Fruit fly (Drosophila melanogaster): ENCODE measurements around the gene Cad96Ca.

Gene Cad96Ca

dm6 chr3R:25194723-25195577, 13.1 kb downstream of the Cad96Ca start, which contains the start of gene CG13653:
TSS of gene CG13653 (plus strand) at chr3R:25195527.
- TF ChIP-seq psq (optimal IDR thresholded peaks at IDR 0.05) (no peak), insv (optimal IDR thresholded peaks at IDR 0.05) (no peak), ttk (optimal IDR thresholded peaks at IDR 0.05) (no peak)

dm6 chr3R:25193726-25194204, 14.3 kb downstream of the Cad96Ca start, which contains the start of gene lobo:
TSS of gene lobo (minus strand) at chr3R:25193776.
- TF ChIP-seq insv (optimal IDR thresholded peaks at IDR 0.05) (no peak), Myc (optimal IDR thresholded peaks at IDR 0.05) (no peak), ttk (optimal IDR thresholded peaks at IDR 0.05) (no peak), Sin3A (optimal IDR thresholded peaks at IDR 0.05) (no peak), h (optimal IDR thresholded peaks at IDR 0.05) (no peak), psq (optimal IDR thresholded peaks at IDR 0.05) (no peak)

dm6 chr3R:25188990-25189389, 19.1 kb downstream of the Cad96Ca start:
- no peak for TF ChIP-seq Sin3A (optimal IDR thresholded peaks at IDR 0.05)
- no peak for TF ChIP-seq Myc (optimal IDR thresholded peaks at IDR 0.05)

dm6 chr3R:25184540-25184939, 23.5 kb downstream of the Cad96Ca start:
- no peak for TF ChIP-seq Myc (optimal IDR thresholded peaks at IDR 0.05)
- no peak for TF ChIP-seq h (optimal IDR thresholded peaks at IDR 0.05)
- TF ChIP-seq psq (optimal IDR thresholded peaks at IDR 0.05): no peak
- TF ChIP-seq ttk (optimal IDR thresholded peaks at IDR 0.05): no peak
- no peak for TF ChIP-seq insv (optimal IDR thresholded peaks at IDR 0.05)
- TF ChIP-seq Sin3A (optimal IDR thresholded peaks at IDR 0.05): no peak

dm6 chr3R:25183484-25184442, 24.3 kb downstream of the Cad96Ca start, which contains the start of gene dan:
TSS of gene dan (plus strand) at chr3R:25184383.
- TF ChIP-seq Sin3A (optimal IDR thresholded peaks at IDR 0.05) (no peak), psq (optimal IDR thresholded peaks at IDR 0.05) (no peak), insv (optimal IDR thresholded peaks at IDR 0.05) (no peak)

dm6 chr3R:25181424-25181823, 26.7 kb downstream of the Cad96Ca start:
- TF ChIP-seq ttk (optimal IDR thresholded peaks at IDR 0.05) (no peak), psq (optimal IDR thresholded peaks at IDR 0.05) (no peak), h (optimal IDR thresholded peaks at IDR 0.05) (no peak), insv (optimal IDR thresholded peaks at IDR 0.05) (no peak)

dm6 chr3R:25178521-25178920, 29.6 kb downstream of the Cad96Ca start:
- TF ChIP-seq Myc (optimal IDR thresholded peaks at IDR 0.05): no peak

- no peak for TF ChIP-seq psq (optimal IDR thresholded peaks at IDR 0.05)
- no peak for TF ChIP-seq ttk (optimal IDR thresholded peaks at IDR 0.05)
- no peak for TF ChIP-seq h (optimal IDR thresholded peaks at IDR 0.05)
- no peak for TF ChIP-seq Myc (optimal IDR thresholded peaks at IDR 0.05)
- no peak for TF ChIP-seq insv (optimal IDR thresholded peaks at IDR 0.05)
- TF ChIP-seq Sin3A (optimal IDR thresholded peaks at IDR 0.05): no peak
Observed at dm6 chr3R:25177429-25177828, 30.7 kb downstream of the Cad96Ca start.

- TF ChIP-seq insv (optimal IDR thresholded peaks at IDR 0.05) (no peak), ttk (optimal IDR thresholded peaks at IDR 0.05) (no peak), Sin3A (optimal IDR thresholded peaks at IDR 0.05) (no peak), Myc (optimal IDR thresholded peaks at IDR 0.05) (no peak), h (optimal IDR thresholded peaks at IDR 0.05) (no peak), psq (optimal IDR thresholded peaks at IDR 0.05) (no peak)
Observed at dm6 chr3R:25176517-25176916, 31.6 kb downstream of the Cad96Ca start.

dm6 chr3R:25174244-25174643, 33.8 kb downstream of the Cad96Ca start:
- TF ChIP-seq insv (optimal IDR thresholded peaks at IDR 0.05): no peak
- TF ChIP-seq ttk (optimal IDR thresholded peaks at IDR 0.05): no peak

dm6 chr3R:25172976-25173375, 35.1 kb downstream of the Cad96Ca start:
- TF ChIP-seq Myc (optimal IDR thresholded peaks at IDR 0.05) (no peak), Sin3A (optimal IDR thresholded peaks at IDR 0.05) (no peak), psq (optimal IDR thresholded peaks at IDR 0.05) (no peak), insv (optimal IDR thresholded peaks at IDR 0.05) (no peak), ttk (optimal IDR thresholded peaks at IDR 0.05) (no peak), h (optimal IDR thresholded peaks at IDR 0.05) (no peak)

- TF ChIP-seq h (optimal IDR thresholded peaks at IDR 0.05) (no peak), Myc (optimal IDR thresholded peaks at IDR 0.05) (no peak), psq (optimal IDR thresholded peaks at IDR 0.05) (no peak), insv (optimal IDR thresholded peaks at IDR 0.05) (no peak), Sin3A (optimal IDR thresholded peaks at IDR 0.05) (no peak), ttk (optimal IDR thresholded peaks at IDR 0.05) (no peak)
Observed at dm6 chr3R:25172353-25172752, 35.7 kb downstream of the Cad96Ca start.

Measured in Kc167 (cell line).